Worm (Caenorhabditis elegans): ENCODE data around the gene str-232.

str-232 gene

ce11 chrV:16033491-16033890, 17.9 kb upstream of the str-232 start:
- no peak for TF ChIP-seq gmeb-2 (tag; optimal IDR thresholded peaks at IDR 0.05)
- TF ChIP-seq lim-6 (tag; optimal IDR thresholded peaks at IDR 0.05): no peak
- no peak for TF ChIP-seq ahr-1 (tag; optimal IDR thresholded peaks at IDR 0.05)
- no peak for TF ChIP-seq ceh-9 (tag; optimal IDR thresholded peaks at IDR 0.05)
- no peak for TF ChIP-seq hlh-30 (tag; optimal IDR thresholded peaks at IDR 0.05; ENCODE audit: insufficient read depth)
- TF ChIP-seq fkh-10 (GFP tag; optimal IDR thresholded peaks at IDR 0.05): no peak
- TF ChIP-seq ceh-18 (tag; optimal IDR thresholded peaks at IDR 0.05): no peak
- TF ChIP-seq sdc-2 (tag; optimal IDR thresholded peaks at IDR 0.05): no peak
- TF ChIP-seq ceh-2 (tag; optimal IDR thresholded peaks at IDR 0.05): no peak
- no peak for TF ChIP-seq pag-3 (tag; optimal IDR thresholded peaks at IDR 0.05; ENCODE audit: borderline replicate concordance)
- no peak for TF ChIP-seq odd-2 (tag; optimal IDR thresholded peaks at IDR 0.05)
- TF ChIP-seq hlh-15 (tag; optimal IDR thresholded peaks at IDR 0.05): no peak
- no peak for TF ChIP-seq pax-1 (tag; optimal IDR thresholded peaks at IDR 0.05)
- no peak for TF ChIP-seq dmd-4 (tag; optimal IDR thresholded peaks at IDR 0.05; ENCODE audit: borderline replicate concordance)
- TF ChIP-seq lin-11 (tag; optimal IDR thresholded peaks at IDR 0.05): no peak
- no peak for TF ChIP-seq npax-4 (tag; optimal IDR thresholded peaks at IDR 0.05)
- TF ChIP-seq pha-4 (tag; optimal IDR thresholded peaks at IDR 0.05): no peak

- TF ChIP-seq ceh-9 (tag; optimal IDR thresholded peaks at IDR 0.05) (no peak), eyg-1 (tag; optimal IDR thresholded peaks at IDR 0.05) (no peak), ets-4 (tag; optimal IDR thresholded peaks at IDR 0.05) (no peak), elt-2 (tag; optimal IDR thresholded peaks at IDR 0.05) (no peak), fax-1 (tag; optimal IDR thresholded peaks at IDR 0.05) (no peak), hlh-15 (tag; optimal IDR thresholded peaks at IDR 0.05) (no peak)
Observed at ce11 chrV:16032761-16033160, 17.2 kb upstream of the str-232 start, which contains the start of gene T10C6.16. Gene T10C6.16, minus strand, starts transcription at chrV:16033005.

DNA sequence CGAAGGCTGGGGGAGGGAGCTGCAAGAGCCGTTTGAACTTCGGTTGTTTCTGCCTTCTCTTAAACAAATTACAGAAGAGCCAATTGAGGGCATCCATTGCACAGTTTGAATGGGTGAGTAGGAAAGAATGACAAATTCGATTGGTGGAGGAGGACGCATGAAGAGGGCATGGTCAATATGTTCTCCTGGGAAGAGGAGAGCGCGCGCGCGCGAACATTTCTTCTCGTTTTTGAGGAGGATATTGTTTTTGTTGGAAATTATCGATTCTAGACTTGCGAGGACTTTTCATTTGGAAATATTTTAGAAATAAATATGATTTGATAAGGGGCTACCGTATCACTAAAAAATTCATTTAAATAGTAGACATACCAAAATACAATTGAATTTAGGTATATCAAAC, 16.0 kb upstream of the str-232 start, which contains the start of gene T10C6.7:
Gene T10C6.7 (minus strand): TSS at position 143 of the 400 bp plus-strand sequence.
- TF ChIP-seq hlh-30 (tag; optimal IDR thresholded peaks at IDR 0.05; ENCODE audit: insufficient read depth) (no peak), sdc-2 (tag; optimal IDR thresholded peaks at IDR 0.05) (no peak), unc-55 (GFP tag; optimal IDR thresholded peaks at IDR 0.05) (no peak), pag-3 (tag; optimal IDR thresholded peaks at IDR 0.05; ENCODE audit: borderline replicate concordance) (no peak), Y22D7AL.16 (tag; optimal IDR thresholded peaks at IDR 0.05) (no peak), ceh-2 (tag; optimal IDR thresholded peaks at IDR 0.05) (no peak), ceh-24 (tag; optimal IDR thresholded peaks at IDR 0.05) (no peak), gmeb-2 (tag; optimal IDR thresholded peaks at IDR 0.05) (no peak), ahr-1 (tag; optimal IDR thresholded peaks at IDR 0.05) (no peak), ttx-3 (tag; optimal IDR thresholded peaks at IDR 0.05) (no peak), pat-9 (tag; optimal IDR thresholded peaks at IDR 0.05) (no peak), che-1 (tag; optimal IDR thresholded peaks at IDR 0.05) (no peak), zip-5 (tag; optimal IDR thresholded peaks at IDR 0.05) (no peak)

ce11 chrV:16029237-16029636, 13.7 kb upstream of the str-232 start:
- TF ChIP-seq fkh-6 (tag; optimal IDR thresholded peaks at IDR 0.05) (no peak), hlh-15 (tag; optimal IDR thresholded peaks at IDR 0.05) (no peak), npax-4 (tag; optimal IDR thresholded peaks at IDR 0.05) (no peak), ceh-48 (tag; optimal IDR thresholded peaks at IDR 0.05) (no peak), syd-9 (tag; optimal IDR thresholded peaks at IDR 0.05) (no peak), hlh-30 (tag; optimal IDR thresholded peaks at IDR 0.05; ENCODE audit: insufficient read depth) (no peak), elt-4 (tag; optimal IDR thresholded peaks at IDR 0.05) (no peak), ceh-18 (tag; optimal IDR thresholded peaks at IDR 0.05) (no peak), ceh-6 (GFP tag; optimal IDR thresholded peaks at IDR 0.05) (no peak), ztf-16 (tag; optimal IDR thresholded peaks at IDR 0.05) (no peak), ama-1 (optimal IDR thresholded peaks at IDR 0.05) (no peak), sox-4 (tag; optimal IDR thresholded peaks at IDR 0.05) (no peak), dve-1 (tag; optimal IDR thresholded peaks at IDR 0.05) (no peak), pha-4 (tag; optimal IDR thresholded peaks at IDR 0.05) (no peak), mec-3 (tag; optimal IDR thresholded peaks at IDR 0.05; ENCODE audit: borderline replicate concordance) (no peak), T23F11.4 (GFP tag; optimal IDR thresholded peaks at IDR 0.05) (no peak), sox-2 (GFP tag; IDR thresholded peaks at IDR 0.05) (no peak), ahr-1 (tag; optimal IDR thresholded peaks at IDR 0.05) (no peak), unc-55 (GFP tag; optimal IDR thresholded peaks at IDR 0.05) (no peak), unc-86 (tag; optimal IDR thresholded peaks at IDR 0.05) (no peak)
